Fruit fly (Drosophila melanogaster): Measurements from ENCODE around the gene CG3061.

Gene CG3061

DNA sequence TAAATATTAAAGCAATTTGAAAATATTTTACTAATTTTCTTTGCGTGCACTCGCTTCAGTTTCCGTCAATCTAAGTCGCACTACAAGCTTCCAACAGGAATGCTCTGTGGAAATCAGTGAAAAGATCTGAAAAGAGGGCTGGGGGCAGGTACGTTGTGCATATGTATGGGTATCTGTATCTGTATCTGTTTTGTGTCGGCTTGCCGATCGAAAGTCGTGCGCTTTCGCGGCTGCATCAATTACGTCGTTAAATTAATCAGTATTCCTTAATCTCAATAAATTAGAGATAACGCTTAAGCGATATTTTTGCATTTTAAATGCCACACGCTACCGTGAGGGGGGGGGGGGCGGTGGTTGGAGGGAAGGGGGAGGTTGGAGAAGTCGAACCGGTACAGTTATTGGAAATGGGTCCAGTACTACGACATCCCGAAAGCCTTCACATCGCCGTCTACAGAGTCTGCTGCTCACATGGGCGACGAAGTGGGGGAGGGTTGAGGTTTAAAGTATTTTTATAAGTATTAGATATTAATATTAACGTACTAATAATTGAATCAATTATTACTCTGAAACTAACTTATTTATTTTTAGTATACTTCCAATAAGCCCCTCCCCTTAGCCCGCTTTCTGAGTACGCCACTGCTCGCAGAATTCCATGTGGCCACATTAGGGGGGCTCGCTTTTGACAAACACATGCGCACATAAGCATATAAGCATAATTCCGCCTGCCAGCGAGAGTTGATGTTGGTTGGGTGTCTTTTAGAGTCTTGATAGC, 21.1 kb downstream of the CG3061 start (continued):
- peak; percentile 82 for TF ChIP-seq CG10321 (GFP tag; IDR thresholded peaks at IDR 0.05)
- peak; percentile 92 for TF ChIP-seq lbe (GFP tag; optimal IDR thresholded peaks at IDR 0.05)
- TF ChIP-seq jigr1 (GFP tag; IDR thresholded peaks at IDR 0.05) = peak; percentile 95

DNA sequence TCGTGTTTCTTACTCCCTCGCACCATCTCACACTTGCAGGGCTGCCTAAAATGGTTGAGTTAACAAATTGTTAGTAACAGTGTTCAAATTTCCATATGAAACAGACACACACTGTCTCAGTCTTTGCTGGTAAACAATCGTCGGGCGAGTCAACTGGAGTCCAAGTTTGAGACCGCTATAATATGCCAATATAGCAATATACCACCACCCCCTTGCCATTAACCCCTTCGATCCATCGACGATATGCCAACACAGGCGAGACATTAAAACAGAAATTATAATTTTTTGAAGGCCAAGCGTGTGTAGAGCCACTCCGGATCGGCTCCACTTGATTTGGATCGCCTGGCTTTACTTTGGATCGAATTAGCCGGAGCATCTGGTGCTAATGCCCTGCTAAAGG, 21.9 kb downstream of the CG3061 start:
- TF ChIP-seq CG12071 (GFP tag; optimal IDR thresholded peaks at IDR 0.05) = no peak
- no peak for TF ChIP-seq CG10321 (GFP tag; IDR thresholded peaks at IDR 0.05)
- peak; percentile 74 for TF ChIP-seq Med (GFP tag)
- peak; percentile 67 for TF ChIP-seq ftz-f1 (GFP tag; optimal IDR thresholded peaks at IDR 0.05)
- TF ChIP-seq hth (optimal IDR thresholded peaks at IDR 0.05) = no peak
- TF ChIP-seq MBD-R2 (GFP tag; IDR thresholded peaks at IDR 0.05) = peak; percentile 14; the same call in 1 of the 2 replicates
- TF ChIP-seq ci (GFP tag; IDR thresholded peaks at IDR 0.05) = 0 out of 3 replicates have a peak, but pooled peaks have one; percentile 15
- TF ChIP-seq Mrtf (GFP tag; IDR thresholded peaks at IDR 0.05) = 0 out of 3 replicates have a peak, but pooled peaks have one; percentile 6
- TF ChIP-seq exex (tag; optimal IDR thresholded peaks at IDR 0.05) = peak; percentile 14
- peak; percentile 54; the same call in 1 of the 2 replicates for TF ChIP-seq rib (GFP tag; IDR thresholded peaks at IDR 0.05)
- 0 out of 2 replicates have a peak, but pooled peaks have one; percentile 25 for TF ChIP-seq NFAT (GFP tag; IDR thresholded peaks at IDR 0.05)
- peak; percentile 72 for TF ChIP-seq CG12769 (tag; optimal IDR thresholded peaks at IDR 0.05)
- peak; percentile 87 for TF ChIP-seq abd-A (tag; optimal IDR thresholded peaks at IDR 0.05)
- TF ChIP-seq crol (GFP tag; IDR thresholded peaks at IDR 0.05) = peak; percentile 49
- TF ChIP-seq chinmo (GFP tag; IDR thresholded peaks at IDR 0.05; ENCODE audit: partially characterized antibody) = peak; percentile 80
- no peak for TF ChIP-seq gfzf (GFP tag; optimal IDR thresholded peaks at IDR 0.05)
- TF ChIP-seq Rfx (GFP tag; IDR thresholded peaks at IDR 0.05) = peak; percentile 14; the same call in 1 of the 2 replicates
- TF ChIP-seq zen (tag; optimal IDR thresholded peaks at IDR 0.05) = no peak
- TF ChIP-seq cwo (GFP tag; optimal IDR thresholded peaks at IDR 0.05) = peak; percentile 33
- TF ChIP-seq CG8290 (GFP tag; optimal IDR thresholded peaks at IDR 0.05) = no peak
- peak in 1 of 2 experiments; percentile 45 for TF ChIP-seq CG8290 (tag; optimal IDR thresholded peaks at IDR 0.05)
- TF ChIP-seq vvl (GFP tag; IDR thresholded peaks at IDR 0.05) = peak; percentile 77
- TF ChIP-seq CG13894 (tag; optimal IDR thresholded peaks at IDR 0.05) = peak; percentile 96
- TF ChIP-seq CG8281 (tag; optimal IDR thresholded peaks at IDR 0.05) = peak; percentile 91
- peak; percentile 19 for TF ChIP-seq CG15011 (GFP tag; optimal IDR thresholded peaks at IDR 0.05)
- TF ChIP-seq mirr (GFP tag; optimal IDR thresholded peaks at IDR 0.05) = peak; percentile 18

DNA sequence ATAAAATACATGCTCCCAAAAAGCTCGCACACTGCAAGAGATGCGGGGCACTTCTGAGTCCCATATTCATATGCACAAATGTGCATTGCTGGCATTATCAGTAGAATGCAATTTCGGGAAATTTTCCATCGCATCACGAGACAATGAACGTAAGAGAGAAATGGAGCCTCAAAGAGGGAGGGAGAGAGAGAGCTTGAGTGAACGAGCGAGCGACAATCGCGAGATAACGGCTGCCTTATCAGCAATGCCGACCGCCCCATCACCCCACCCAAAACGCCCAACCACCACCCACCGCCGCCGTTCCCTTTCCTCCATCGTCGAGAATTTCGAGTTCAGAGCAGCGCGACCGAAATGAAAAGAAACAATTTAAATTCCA, 23.8 kb downstream of the CG3061 start:
- TF ChIP-seq CG16779 (GFP tag; IDR thresholded peaks at IDR 0.05) = 0 out of 2 replicates have a peak, but pooled peaks have one; percentile 11
- TF ChIP-seq CG2199 (GFP tag; IDR thresholded peaks at IDR 0.05) = 0 out of 3 replicates have a peak, but pooled peaks have one; percentile 48
- TF ChIP-seq otp (GFP tag; IDR thresholded peaks at IDR 0.05) = no peak
- TF ChIP-seq sd (tag; optimal IDR thresholded peaks at IDR 0.05) = peak; percentile 92
- TF ChIP-seq exex (tag; optimal IDR thresholded peaks at IDR 0.05) = peak; percentile 6
- peak; percentile 94 for TF ChIP-seq GATAe (GFP tag; conservative IDR thresholded peaks at IDR 0.05)
- TF ChIP-seq Trl (optimal IDR thresholded peaks at IDR 0.05) = peak; percentile 53
- TF ChIP-seq Trl (GFP tag; optimal IDR thresholded peaks at IDR 0.05) = no peak
- no peak for TF ChIP-seq Bdp1 (GFP tag; optimal IDR thresholded peaks at IDR 0.05)
- TF ChIP-seq Dip3 (GFP tag; optimal IDR thresholded peaks at IDR 0.05) = no peak
- TF ChIP-seq B-H1 (GFP tag; IDR thresholded peaks at IDR 0.05) = no peak
- no peak for TF ChIP-seq E2f1 (GFP tag; IDR thresholded peaks at IDR 0.05)
- peak; percentile 32 for TF ChIP-seq CG34376 (GFP tag; optimal IDR thresholded peaks at IDR 0.05)
- no peak for TF ChIP-seq Lpt (GFP tag; optimal IDR thresholded peaks at IDR 0.05)
- peak; percentile 43; the same call in 1 of the 2 replicates for TF ChIP-seq vvl (GFP tag; IDR thresholded peaks at IDR 0.05)
- TF ChIP-seq pan (optimal IDR thresholded peaks at IDR 0.05) = no peak
- TF ChIP-seq pan (GFP tag; optimal IDR thresholded peaks at IDR 0.05 in 1 of 2, IDR thresholded peaks at IDR 0.05 in 1 of 2) = no peak
- 0 out of 2 replicates have a peak, but pooled peaks have one; percentile 24 for TF ChIP-seq unc-4 (GFP tag; IDR thresholded peaks at IDR 0.05; ENCODE audit: partially characterized antibody)
- no peak for TF ChIP-seq maf-S (GFP tag; optimal IDR thresholded peaks at IDR 0.05)
- TF ChIP-seq CG8290 (GFP tag; optimal IDR thresholded peaks at IDR 0.05) = no peak
- TF ChIP-seq CG8290 (tag; optimal IDR thresholded peaks at IDR 0.05) = peak in 1 of 2 experiments; percentile 56
- no peak for TF ChIP-seq Atf-2 (GFP tag; optimal IDR thresholded peaks at IDR 0.05)
- no peak for TF ChIP-seq ham (GFP tag; IDR thresholded peaks at IDR 0.05)
- TF ChIP-seq CG34224 (GFP tag; IDR thresholded peaks at IDR 0.05; ENCODE audit: partially characterized antibody) = peak; percentile 11; the same call in 1 of the 3 replicates
